Worm (Caenorhabditis elegans): ENCODE results near the gene cnc-10.

The cnc-10 gene

DNA sequence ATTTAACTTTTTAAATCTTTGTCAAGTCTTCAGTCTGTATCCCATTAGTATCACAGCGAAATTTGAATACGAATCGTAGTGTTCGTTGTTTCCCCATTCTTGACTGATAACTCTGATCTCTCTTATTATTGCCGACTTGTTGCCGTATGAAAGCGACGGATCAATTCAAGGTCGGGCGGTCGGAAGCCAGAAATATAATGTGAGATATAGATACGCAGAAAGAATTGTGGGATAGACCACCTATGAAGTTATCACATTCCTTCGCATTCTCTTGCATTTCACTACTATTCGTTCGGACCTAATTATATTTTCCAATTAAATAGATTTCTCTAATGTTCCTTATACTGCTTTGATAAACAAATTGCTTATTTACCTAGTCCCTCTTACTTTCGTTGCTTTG, 34.1 kb upstream of the cnc-10 start:
- no peak for TF ChIP-seq tbx-37 (GFP tag; conservative IDR thresholded peaks at IDR 0.05)
- TF ChIP-seq tbx-11 (GFP tag; IDR thresholded peaks at IDR 0.05): no peak

DNA sequence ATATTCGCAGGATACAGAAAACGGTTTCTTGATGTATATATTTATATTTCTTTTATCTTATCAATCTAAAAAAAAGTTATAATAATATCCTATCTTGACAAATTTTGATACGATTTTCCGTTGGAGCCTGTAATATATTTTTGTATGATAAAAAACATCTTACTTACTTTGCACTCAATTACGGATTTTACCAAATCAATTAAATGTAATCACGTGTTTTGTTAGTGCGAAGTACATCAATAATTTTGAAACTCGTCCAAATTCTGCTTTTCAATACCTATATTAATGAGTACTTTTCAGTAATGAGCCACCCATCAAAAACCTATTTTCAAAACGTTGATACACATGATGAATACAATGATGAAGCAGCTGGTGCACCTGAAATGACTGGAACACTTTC, 33.6 kb upstream of the cnc-10 start, which contains the start of gene T19C4.1:
Gene T19C4.1, plus strand, starts transcription at position 301 of the 400 bp plus-strand sequence.
- no peak for TF ChIP-seq hmg-4 (GFP tag; optimal IDR thresholded peaks at IDR 0.05)

DNA sequence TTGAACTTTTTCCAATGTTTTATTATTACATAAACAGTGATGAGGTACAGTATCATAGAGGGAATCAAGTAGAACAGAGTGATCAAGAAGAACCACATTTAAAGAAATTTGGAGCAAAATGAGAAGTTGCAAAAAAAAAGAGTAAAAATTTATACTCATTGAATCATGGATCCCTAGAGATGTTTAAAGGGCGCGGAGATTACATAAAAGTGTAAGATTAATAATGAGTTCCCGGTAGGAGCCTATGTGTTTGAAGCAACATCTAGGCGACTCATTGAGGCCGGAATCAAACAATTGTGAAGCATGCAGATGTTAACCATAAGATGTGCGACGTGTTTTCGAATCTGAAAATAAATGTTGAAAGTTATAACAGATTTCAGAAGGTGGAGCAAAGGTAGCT, 30.7 kb upstream of the cnc-10 start, which contains the start of gene srg-39:
Gene srg-39, minus strand, starts transcription at position 101 of the 400 bp plus-strand sequence.
- TF ChIP-seq ets-7 (tag; optimal IDR thresholded peaks at IDR 0.05): no peak
- no peak for TF ChIP-seq pes-1 (GFP tag; IDR thresholded peaks at IDR 0.05)
- TF ChIP-seq ama-1 (optimal IDR thresholded peaks at IDR 0.05): no peak
- no peak for TF ChIP-seq hmbx-1 (tag; optimal IDR thresholded peaks at IDR 0.05)
- no peak for TF ChIP-seq hnd-1 (tag; optimal IDR thresholded peaks at IDR 0.05)
- TF ChIP-seq aly-1 (tag; optimal IDR thresholded peaks at IDR 0.05): no peak
- TF ChIP-seq F13C5.2 (tag; optimal IDR thresholded peaks at IDR 0.05): no peak
- no peak for TF ChIP-seq tra-4 (tag; optimal IDR thresholded peaks at IDR 0.05)
- TF ChIP-seq tbx-11 (GFP tag; IDR thresholded peaks at IDR 0.05): no peak
- TF ChIP-seq hmg-4 (GFP tag; optimal IDR thresholded peaks at IDR 0.05): no peak
- no peak for TF ChIP-seq flt-1 (GFP tag; IDR thresholded peaks at IDR 0.05)
- TF ChIP-seq ceh-13 (GFP tag; optimal IDR thresholded peaks at IDR 0.05): no peak
- no peak for TF ChIP-seq ceh-36 (tag; optimal IDR thresholded peaks at IDR 0.05)
- TF ChIP-seq tbx-37 (GFP tag; conservative IDR thresholded peaks at IDR 0.05): no peak
- TF ChIP-seq B0310.2 (tag; optimal IDR thresholded peaks at IDR 0.05): no peak
- TF ChIP-seq scrt-1 (GFP tag; IDR thresholded peaks at IDR 0.05): no peak

DNA sequence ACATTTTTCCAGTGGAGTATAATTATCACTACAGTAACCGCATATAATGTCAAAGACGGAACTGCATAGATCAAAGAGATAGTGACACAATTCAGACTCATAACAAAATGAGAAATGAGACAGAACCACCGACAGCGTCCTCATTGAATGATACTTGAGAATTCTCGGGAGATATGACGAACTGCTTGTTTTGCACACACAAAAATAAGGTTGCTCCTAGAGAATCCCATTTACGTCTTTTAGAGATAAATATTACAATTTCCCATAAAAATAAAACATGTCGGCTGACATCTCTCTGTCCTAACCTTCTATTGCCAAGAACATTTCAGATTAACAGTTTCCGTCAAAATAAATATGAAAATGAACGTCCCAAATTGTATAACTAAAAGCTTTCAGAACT, 27.5 kb upstream of the cnc-10 start, which contains the start of gene srg-38:
Gene srg-38, minus strand, starts transcription at position 101 of the 400 bp plus-strand sequence.
- no peak for TF ChIP-seq flt-1 (GFP tag; IDR thresholded peaks at IDR 0.05)
- TF ChIP-seq hmbx-1 (tag; optimal IDR thresholded peaks at IDR 0.05): no peak
- no peak for TF ChIP-seq ceh-36 (tag; optimal IDR thresholded peaks at IDR 0.05)
- TF ChIP-seq hnd-1 (tag; optimal IDR thresholded peaks at IDR 0.05): no peak
- TF ChIP-seq aly-1 (tag; optimal IDR thresholded peaks at IDR 0.05): no peak
- no peak for TF ChIP-seq ets-7 (tag; optimal IDR thresholded peaks at IDR 0.05)
- no peak for TF ChIP-seq sea-1 (GFP tag; conservative IDR thresholded peaks at IDR 0.05)
- TF ChIP-seq scrt-1 (GFP tag; IDR thresholded peaks at IDR 0.05): no peak
- no peak for TF ChIP-seq ama-1 (optimal IDR thresholded peaks at IDR 0.05)
- TF ChIP-seq tbx-37 (GFP tag; conservative IDR thresholded peaks at IDR 0.05): no peak
- no peak for TF ChIP-seq B0310.2 (tag; optimal IDR thresholded peaks at IDR 0.05)
- TF ChIP-seq pes-1 (GFP tag; IDR thresholded peaks at IDR 0.05): no peak

DNA sequence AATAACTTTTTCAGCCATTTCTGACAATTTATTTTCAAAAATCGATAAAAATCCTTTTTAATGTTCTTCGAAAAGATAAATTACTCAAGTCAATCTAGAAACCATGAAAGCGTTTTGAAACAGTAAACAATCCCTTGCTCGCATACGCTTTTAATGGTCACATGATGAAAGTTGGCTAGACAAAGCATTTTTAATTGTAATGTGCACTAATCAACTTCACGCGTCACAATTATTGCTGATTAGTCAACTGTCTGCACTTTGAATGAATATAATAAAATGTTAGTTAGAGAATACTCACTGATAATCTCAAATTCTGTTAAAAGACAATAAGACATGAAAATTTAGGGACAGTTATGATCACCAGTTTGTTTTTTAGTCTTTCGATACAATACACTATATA, 26.4 kb upstream of the cnc-10 start:
- TF ChIP-seq aly-1 (tag; optimal IDR thresholded peaks at IDR 0.05) (no peak), ets-7 (tag; optimal IDR thresholded peaks at IDR 0.05) (no peak), tra-4 (tag; optimal IDR thresholded peaks at IDR 0.05) (no peak), sea-1 (GFP tag; conservative IDR thresholded peaks at IDR 0.05) (no peak), tbx-37 (GFP tag; conservative IDR thresholded peaks at IDR 0.05) (no peak), F13C5.2 (tag; optimal IDR thresholded peaks at IDR 0.05) (no peak), ceh-13 (GFP tag; optimal IDR thresholded peaks at IDR 0.05) (no peak), ama-1 (optimal IDR thresholded peaks at IDR 0.05) (no peak), tbx-11 (GFP tag; IDR thresholded peaks at IDR 0.05) (no peak), hnd-1 (tag; optimal IDR thresholded peaks at IDR 0.05) (no peak), flt-1 (GFP tag; IDR thresholded peaks at IDR 0.05) (no peak), B0310.2 (tag; optimal IDR thresholded peaks at IDR 0.05) (no peak), ceh-36 (tag; optimal IDR thresholded peaks at IDR 0.05) (no peak), pes-1 (GFP tag; IDR thresholded peaks at IDR 0.05) (no peak), scrt-1 (GFP tag; IDR thresholded peaks at IDR 0.05) (no peak), hmg-4 (GFP tag; optimal IDR thresholded peaks at IDR 0.05) (no peak), hmbx-1 (tag; optimal IDR thresholded peaks at IDR 0.05) (no peak)

DNA sequence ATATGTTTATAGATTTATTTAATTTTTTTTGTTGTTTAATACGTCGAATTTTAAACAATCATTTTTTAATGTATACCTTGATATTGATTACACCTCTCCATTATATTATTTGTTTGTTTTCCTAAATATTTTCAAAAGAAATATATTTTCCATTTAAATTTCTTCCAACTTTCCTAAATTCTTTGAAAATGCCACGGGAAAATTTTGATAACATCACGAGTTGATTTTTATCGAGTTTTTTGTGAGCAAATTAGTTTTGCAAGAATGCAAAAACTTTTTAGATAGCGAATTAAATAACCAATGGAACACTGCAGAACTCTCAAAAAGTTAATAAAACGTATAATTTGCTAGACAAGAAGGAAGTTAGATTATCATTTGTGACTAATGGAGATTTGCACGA, 25.1 kb upstream of the cnc-10 start, which contains the start of gene srg-42:
Gene srg-42, minus strand, starts transcription at position 101 of the 400 bp plus-strand sequence.
- TF ChIP-seq tbx-37 (GFP tag; conservative IDR thresholded peaks at IDR 0.05) (no peak), F13C5.2 (tag; optimal IDR thresholded peaks at IDR 0.05) (no peak), tbx-11 (GFP tag; IDR thresholded peaks at IDR 0.05) (no peak), ama-1 (optimal IDR thresholded peaks at IDR 0.05) (no peak), B0310.2 (tag; optimal IDR thresholded peaks at IDR 0.05) (no peak), scrt-1 (GFP tag; IDR thresholded peaks at IDR 0.05) (no peak), aly-1 (tag; optimal IDR thresholded peaks at IDR 0.05) (no peak), hnd-1 (tag; optimal IDR thresholded peaks at IDR 0.05) (no peak), ceh-13 (GFP tag; optimal IDR thresholded peaks at IDR 0.05) (no peak), sea-1 (GFP tag; conservative IDR thresholded peaks at IDR 0.05) (no peak), hmbx-1 (tag; optimal IDR thresholded peaks at IDR 0.05) (no peak), flt-1 (GFP tag; IDR thresholded peaks at IDR 0.05) (no peak), hmg-4 (GFP tag; optimal IDR thresholded peaks at IDR 0.05) (no peak), tra-4 (tag; optimal IDR thresholded peaks at IDR 0.05) (no peak), ceh-36 (tag; optimal IDR thresholded peaks at IDR 0.05) (no peak), pes-1 (GFP tag; IDR thresholded peaks at IDR 0.05) (no peak), ets-7 (tag; optimal IDR thresholded peaks at IDR 0.05) (no peak)

DNA sequence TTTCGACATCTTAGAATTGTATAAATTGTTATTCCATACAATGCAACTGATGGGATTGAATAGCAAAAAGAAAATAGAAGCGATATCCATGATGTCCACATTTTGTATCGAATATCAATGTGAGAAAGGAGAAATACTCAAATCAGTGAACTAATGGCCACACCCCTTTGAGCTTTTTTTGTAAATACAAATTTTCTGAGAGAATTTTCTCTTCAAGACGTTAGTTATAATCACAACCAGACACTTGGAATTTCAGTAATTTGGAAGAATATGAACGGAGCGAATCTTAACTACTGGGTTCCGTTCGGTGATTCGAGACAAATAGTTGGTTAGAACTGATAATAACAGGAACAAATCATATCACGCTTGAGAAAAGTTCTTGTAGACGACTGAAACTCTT, 21.2 kb upstream of the cnc-10 start, which contains the start of gene srg-41:
Gene srg-41, minus strand, starts transcription at position 101 of the 400 bp plus-strand sequence.
- TF ChIP-seq F13C5.2 (tag; optimal IDR thresholded peaks at IDR 0.05) (no peak), ceh-36 (tag; optimal IDR thresholded peaks at IDR 0.05) (no peak), hmbx-1 (tag; optimal IDR thresholded peaks at IDR 0.05) (no peak), aly-1 (tag; optimal IDR thresholded peaks at IDR 0.05) (no peak), hnd-1 (tag; optimal IDR thresholded peaks at IDR 0.05) (no peak), sea-1 (GFP tag; conservative IDR thresholded peaks at IDR 0.05) (no peak), tbx-11 (GFP tag; IDR thresholded peaks at IDR 0.05) (no peak), flt-1 (GFP tag; IDR thresholded peaks at IDR 0.05) (no peak), B0310.2 (tag; optimal IDR thresholded peaks at IDR 0.05) (no peak), tra-4 (tag; optimal IDR thresholded peaks at IDR 0.05) (no peak), tbx-37 (GFP tag; conservative IDR thresholded peaks at IDR 0.05) (no peak), ama-1 (optimal IDR thresholded peaks at IDR 0.05) (no peak), pes-1 (GFP tag; IDR thresholded peaks at IDR 0.05) (no peak), scrt-1 (GFP tag; IDR thresholded peaks at IDR 0.05) (no peak), ceh-13 (GFP tag; optimal IDR thresholded peaks at IDR 0.05) (no peak), ets-7 (tag; optimal IDR thresholded peaks at IDR 0.05) (no peak)
